Worm (Caenorhabditis elegans) whole organism, midembryonic: ENCODE data around the gene unc-43.

Experiments
- T22C8.4 ChIP-seq: fragments of 200-800 bp; sonication (Bioruptor generic); IDR thresholded peaks from 2 replicates; pipeline ENCODE4 v1.3.6; 2022; ENCODE audit warnings: missing genetic modification characterization, missing compliant biosample characterization
- flt-1 ChIP-seq: fragments of 200-800 bp; sonication (Bioruptor generic); IDR thresholded peaks from 2 replicates; pipeline ENCODE4 v1.3.6; 2022; ENCODE audit warnings: missing genetic modification characterization, missing compliant biosample characterization
- klf-2 ChIP-seq: fragments of 200-800 bp; sonication (Bioruptor generic); conservative IDR thresholded peaks from 2 replicates; pipeline ENCODE4 v1.3.6; 2022; ENCODE audit warnings: missing genetic modification reagents, missing genetic modification characterization, missing compliant biosample characterization
- med-1 ChIP-seq: sonication (generic microtip); optimal IDR thresholded peaks from 2 replicates; lab custom pipeline; 2017; ENCODE audit warnings: missing genetic modification characterization, mild to moderate bottlenecking, missing compliant biosample characterization, antibody characterized with exemption, missing genetic modification reagents; ENCODE audit not compliant: insufficient read depth
- ref-1 ChIP-seq: fragments of 200-800 bp; sonication (Bioruptor generic); conservative IDR thresholded peaks from 2 replicates; pipeline ENCODE4 v1.3.6; 2022; ENCODE audit warnings: missing genetic modification reagents, missing genetic modification characterization, missing compliant biosample characterization
- tab-1 ChIP-seq: fragments of 200-800 bp; sonication (Bioruptor generic); IDR thresholded peaks from 2 replicates; pipeline ENCODE4 v1.3.6; 2022; ENCODE audit warnings: missing genetic modification characterization, missing compliant biosample characterization
- ztf-23 ChIP-seq: fragments of 200-800 bp; sonication (Bioruptor generic); IDR thresholded peaks from 2 replicates; pipeline ENCODE4 v1.3.6; 2022; ENCODE audit warnings: missing genetic modification reagents, missing genetic modification characterization, missing compliant biosample characterization
- ztf-29 ChIP-seq: fragments of 200-800 bp; sonication (Bioruptor generic); IDR thresholded peaks from 2 replicates; pipeline ENCODE4 v1.3.6; 2022; ENCODE audit warnings: missing genetic modification reagents, missing genetic modification characterization, missing compliant biosample characterization

DNA sequence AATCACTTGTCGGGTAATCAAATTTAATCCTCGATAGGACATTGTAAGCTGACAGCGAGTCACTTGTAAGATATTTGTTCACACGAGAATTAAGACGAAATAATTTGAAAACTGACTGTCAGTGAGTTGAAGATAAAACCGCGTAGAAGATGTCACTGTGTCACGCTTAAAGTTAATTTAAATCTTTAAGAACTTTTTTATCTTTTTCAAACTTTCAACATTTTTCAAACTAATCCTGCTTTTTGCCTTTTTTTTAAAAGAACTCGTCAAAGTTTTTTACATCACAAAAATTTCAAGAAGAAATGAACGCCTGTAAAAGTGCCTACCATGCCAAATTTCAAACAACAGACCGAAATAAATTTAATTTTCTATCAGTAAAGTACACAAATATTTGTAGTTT lies 36.5 kb downstream of the unc-43 start, which contains the start of gene acs-18:
- no peak for TF ChIP-seq klf-2
- no peak for TF ChIP-seq flt-1 (GFP tag; lab: Robert Waterston, UW)
- no peak for TF ChIP-seq T22C8.4 (GFP tag; lab: Robert Waterston, UW)
- no peak for TF ChIP-seq ztf-29 (GFP tag; lab: Robert Waterston, UW)
- no peak for TF ChIP-seq tab-1 (GFP tag; lab: Robert Waterston, UW)
- no peak for TF ChIP-seq med-1
- TF ChIP-seq ref-1 (GFP tag; lab: Robert Waterston, UW), result no peak
- TF ChIP-seq ztf-23 (GFP tag; lab: Robert Waterston, UW), result no peak
